Fruit fly (Drosophila melanogaster) whole organism, embryonic: Measurements from ENCODE around the gene CG46301.

Experiments
- Abd-B ChIP-seq: fragments of 200-800 bp; sonication (Bioruptor generic); optimal IDR thresholded peaks from 2 replicates; lab custom pipeline; 2018; ENCODE audit warnings: missing biosample characterization, mild to moderate bottlenecking, missing genetic modification characterization, moderate library complexity
- CG12769 ChIP-seq: fragments of 200-800 bp; sonication (Bioruptor generic); optimal IDR thresholded peaks from 2 replicates; lab custom pipeline; 2019; ENCODE audit warnings: missing biosample characterization, mild to moderate bottlenecking, missing genetic modification characterization, moderate library complexity
- CG14710 ChIP-seq: fragments of 200-800 bp; sonication (Bioruptor generic); optimal IDR thresholded peaks from 3 replicates; lab custom pipeline; 2019; ENCODE audit warnings: missing biosample characterization, mild to moderate bottlenecking, missing genetic modification characterization, moderate library complexity
- CG1647 ChIP-seq: fragments of 200-800 bp; sonication (Bioruptor generic); optimal IDR thresholded peaks from 3 replicates; lab custom pipeline; 2016; ENCODE audit warnings: missing biosample characterization, missing genetic modification characterization
- CG30431 ChIP-seq: fragments of 200-800 bp; sonication (Bioruptor generic); optimal IDR thresholded peaks from 2 replicates; lab custom pipeline; 2017; ENCODE audit warnings: missing biosample characterization, missing genetic modification characterization
- CG32772 ChIP-seq: fragments of 200-800 bp; sonication (Bioruptor generic); IDR thresholded peaks from 2 replicates; pipeline ENCODE4 v1.3.6; 2022; ENCODE audit warnings: missing biosample characterization, missing genetic modification characterization
- CG33213 ChIP-seq: fragments of 200-800 bp; sonication (Bioruptor generic); optimal IDR thresholded peaks from 3 replicates; lab custom pipeline; 2016; ENCODE audit warnings: missing biosample characterization, missing genetic modification characterization
- CG3726 ChIP-seq: fragments of 200-800 bp; sonication (Bioruptor generic); IDR thresholded peaks from 3 replicates; pipeline ENCODE4, ENCODE4 v1.3.6; 2022; ENCODE audit warnings: missing biosample characterization, missing genetic modification characterization
- CG3838 ChIP-seq: fragments of 200-800 bp; sonication (Bioruptor generic); optimal IDR thresholded peaks from 3 replicates; lab custom pipeline; 2016; ENCODE audit warnings: missing biosample characterization, missing genetic modification characterization
- CG43689 ChIP-seq: fragments of 200-800 bp; sonication (Bioruptor generic); IDR thresholded peaks from 2 replicates; pipeline ENCODE4 v1.3.6; 2022; ENCODE audit warnings: missing biosample characterization, missing genetic modification characterization
- CG5245 ChIP-seq: fragments of 200-800 bp; sonication (Bioruptor generic); optimal IDR thresholded peaks from 3 replicates; lab custom pipeline; 2016; ENCODE audit warnings: missing biosample characterization, missing genetic modification characterization
- CG6272 ChIP-seq: fragments of 200-800 bp; sonication (Bioruptor generic); IDR thresholded peaks from 2 replicates; pipeline ENCODE4 v1.3.6; 2022; ENCODE audit warnings: missing biosample characterization, missing genetic modification characterization
- CrebB ChIP-seq: fragments of 200-800 bp; sonication (Bioruptor generic); optimal IDR thresholded peaks from 3 replicates; lab custom pipeline; 2018; ENCODE audit warnings: missing biosample characterization, mild to moderate bottlenecking, missing genetic modification characterization
- Dbx ChIP-seq: fragments of 200-800 bp; sonication (Bioruptor generic); IDR thresholded peaks from 3 replicates; pipeline ENCODE4 v1.3.6; 2022; ENCODE audit warnings: missing biosample characterization, missing genetic modification characterization
- Dfd ChIP-seq, 2 experiments: fragments of >200 bp; optimal IDR thresholded peaks; 2 replicates each; lab custom pipeline; 2017; ENCODE audit warnings: missing biosample characterization in 2 of 2, missing genetic modification characterization in 2 of 2
- Dll ChIP-seq: fragments of 200-800 bp; sonication (Bioruptor generic); IDR thresholded peaks from 4 replicates; pipeline ENCODE4 v1.3.6; 2022; ENCODE audit warnings: missing biosample characterization, missing genetic modification characterization; ENCODE audit not compliant: partially characterized antibody
- Fer3 ChIP-seq: fragments of 200-800 bp; sonication (Bioruptor generic); optimal IDR thresholded peaks from 2 replicates; lab custom pipeline; 2018; ENCODE audit warnings: missing biosample characterization, mild to moderate bottlenecking, missing genetic modification characterization, moderate library complexity
- HLH4C ChIP-seq: fragments of 200-800 bp; sonication (Bioruptor generic); IDR thresholded peaks from 3 replicates; pipeline ENCODE4 v1.3.6; 2022; ENCODE audit warnings: missing biosample characterization, missing genetic modification characterization; ENCODE audit not compliant: partially characterized antibody
- Hey ChIP-seq: fragments of 200-800 bp; sonication (Bioruptor generic); optimal IDR thresholded peaks from 3 replicates; lab custom pipeline; 2018; ENCODE audit warnings: missing biosample characterization, mild to moderate bottlenecking, missing genetic modification characterization
- HmgZ ChIP-seq: fragments of 200-800 bp; sonication (Bioruptor generic); optimal IDR thresholded peaks from 2 replicates; lab custom pipeline; 2018; ENCODE audit warnings: missing biosample characterization, mild to moderate bottlenecking, missing genetic modification characterization
- Hsf ChIP-seq: fragments of 200-800 bp; sonication (Bioruptor generic); optimal IDR thresholded peaks from 3 replicates; lab custom pipeline; 2016; ENCODE audit warnings: missing biosample characterization, missing genetic modification characterization
- Jarid2 ChIP-seq: fragments of 200-800 bp; sonication (Bioruptor generic); optimal IDR thresholded peaks from 3 replicates; lab custom pipeline; 2017; ENCODE audit warnings: mild to moderate bottlenecking, missing biosample characterization, missing genetic modification reagents, missing genetic modification characterization
- Lpt ChIP-seq: fragments of >200 bp; optimal IDR thresholded peaks from 2 replicates; lab custom pipeline; 2018; ENCODE audit warnings: missing biosample characterization, missing genetic modification characterization
- MESR4 ChIP-seq: fragments of 200-800 bp; sonication (Bioruptor generic); optimal IDR thresholded peaks from 2 replicates; lab custom pipeline; 2018; ENCODE audit warnings: missing biosample characterization, mild to moderate bottlenecking, missing genetic modification characterization, moderate library complexity
- Sox102F ChIP-seq: fragments of 200-800 bp; sonication (Bioruptor generic); optimal IDR thresholded peaks from 2 replicates; lab custom pipeline; 2018; ENCODE audit warnings: missing biosample characterization, mild to moderate bottlenecking, missing genetic modification characterization, moderate library complexity
- ac ChIP-seq: fragments of 200-800 bp; sonication (Bioruptor generic); optimal IDR thresholded peaks from 3 replicates; lab custom pipeline; 2017; ENCODE audit warnings: missing biosample characterization, mild to moderate bottlenecking, missing genetic modification characterization
- ato ChIP-seq: fragments of 200-800 bp; sonication (Bioruptor generic); IDR thresholded peaks from 2 replicates; pipeline ENCODE4 v1.3.6; 2022; ENCODE audit warnings: missing biosample characterization, missing genetic modification characterization; ENCODE audit not compliant: partially characterized antibody
- btn ChIP-seq: fragments of 200-800 bp; sonication (Bioruptor generic); optimal IDR thresholded peaks from 2 replicates; lab custom pipeline; 2016; ENCODE audit warnings: missing biosample characterization, missing genetic modification characterization
- chinmo ChIP-seq: fragments of 200-800 bp; sonication (Bioruptor generic); IDR thresholded peaks from 4 replicates; pipeline ENCODE4 v1.3.6; 2022; ENCODE audit warnings: missing biosample characterization, missing genetic modification characterization; ENCODE audit not compliant: partially characterized antibody
- crp ChIP-seq, 2 experiments: fragments of 200-800 bp; sonication (Bioruptor generic); optimal IDR thresholded peaks; 2 replicates in 1 of 2; 3 replicates in 1 of 2; lab custom pipeline; 2017; ENCODE audit warnings: missing biosample characterization in 2 of 2, missing genetic modification characterization in 2 of 2, mild to moderate bottlenecking in 1 of 2, moderate library complexity in 1 of 2
- gfzf ChIP-seq: fragments of 200-800 bp; sonication (Bioruptor generic); optimal IDR thresholded peaks from 2 replicates; lab custom pipeline; 2016; ENCODE audit warnings: missing biosample characterization, mild to moderate bottlenecking, missing genetic modification characterization, moderate library complexity
- gro ChIP-seq: fragments of 200-800 bp; sonication (Bioruptor generic); optimal IDR thresholded peaks from 2 replicates; lab custom pipeline; 2016; ENCODE audit warnings: missing biosample characterization, missing genetic modification characterization
- jing ChIP-seq: fragments of 200-800 bp; sonication (Bioruptor generic); optimal IDR thresholded peaks from 2 replicates; lab custom pipeline; 2018; ENCODE audit warnings: missing biosample characterization, mild to moderate bottlenecking, missing genetic modification characterization
- ken ChIP-seq: fragments of 200-800 bp; sonication (Bioruptor generic); IDR thresholded peaks from 3 replicates; pipeline ENCODE4 v1.3.6; 2022; ENCODE audit warnings: missing biosample characterization, missing genetic modification characterization
- lov ChIP-seq, 2 experiments: fragments of 200-800 bp in 1 of 2; fragments of >200 bp in 1 of 2; sonication (Bioruptor generic) in 1 of 2; IDR thresholded peaks in 1 of 2; optimal IDR thresholded peaks in 1 of 2; 2 replicates in 1 of 2; 3 replicates in 1 of 2; pipeline versions ENCODE4 v1.3.6 to Lab custom; 2017 to 2022; ENCODE audit warnings: missing biosample characterization in 1 of 2, missing genetic modification characterization in 1 of 2
- pfk ChIP-seq: fragments of 200-800 bp; sonication (Bioruptor generic); optimal IDR thresholded peaks from 2 replicates; lab custom pipeline; 2018; ENCODE audit warnings: missing biosample characterization, mild to moderate bottlenecking, missing genetic modification characterization, moderate library complexity
- sug ChIP-seq: fragments of 200-800 bp; optimal IDR thresholded peaks from 2 replicates; lab custom pipeline; 2019; ENCODE audit warnings: missing biosample characterization, mild to moderate bottlenecking, missing genetic modification characterization, moderate library complexity
- trem ChIP-seq: fragments of 200-800 bp; optimal IDR thresholded peaks from 3 replicates; lab custom pipeline; 2019; ENCODE audit warnings: missing biosample characterization, mild to moderate bottlenecking, missing genetic modification characterization, moderate library complexity
- unc-4 ChIP-seq: fragments of 200-800 bp; sonication (Bioruptor generic); IDR thresholded peaks from 2 replicates; pipeline ENCODE4 v1.3.6; 2022; ENCODE audit warnings: missing biosample characterization, missing genetic modification characterization; ENCODE audit not compliant: partially characterized antibody

The CG46301 gene

dm6 chr2L:14141238-14141637 is 37.3 kb downstream of the CG46301 start (continued):
- TF ChIP-seq ken (GFP tag; lab: Robert Waterston, UW) (no peak), unc-4 (no peak), Jarid2 (GFP tag; lab: Kevin White, UChicago) (no peak), CrebB (tag; lab: Kevin White, UChicago) (no peak), Hey (tag; lab: Kevin White, UChicago) (no peak), jing (GFP tag; lab: Kevin White, UChicago) (no peak), ac (GFP tag; lab: Kevin White, UChicago) (no peak), Dbx (GFP tag; lab: Robert Waterston, UW) (peak; percentile 48; the same call in 2 of the 3 replicates), CG5245 (no peak), sug (tag; lab: Kevin White, UChicago) (no peak), Sox102F (GFP tag; lab: Kevin White, UChicago) (peak; percentile 46), CG14710 (tag; lab: Kevin White, UChicago) (no peak), CG1647 (GFP tag; lab: Kevin White, UChicago) (no peak), Dll (GFP tag; lab: Robert Waterston, UW) (no peak), chinmo (no peak), CG43689 (GFP tag; lab: Robert Waterston, UW) (no peak), lov (optimal IDR thresholded peaks at IDR 0.05; lab: Kevin White, UChicago) (no peak), lov (GFP tag; IDR thresholded peaks at IDR 0.05; lab: Robert Waterston, UW) (no peak), Abd-B (GFP tag; lab: Kevin White, UChicago) (no peak), CG3838 (GFP tag; lab: Kevin White, UChicago) (no peak), HmgZ (tag; lab: Kevin White, UChicago) (no peak), HLH4C (GFP tag; lab: Robert Waterston, UW) (no peak)

DNA sequence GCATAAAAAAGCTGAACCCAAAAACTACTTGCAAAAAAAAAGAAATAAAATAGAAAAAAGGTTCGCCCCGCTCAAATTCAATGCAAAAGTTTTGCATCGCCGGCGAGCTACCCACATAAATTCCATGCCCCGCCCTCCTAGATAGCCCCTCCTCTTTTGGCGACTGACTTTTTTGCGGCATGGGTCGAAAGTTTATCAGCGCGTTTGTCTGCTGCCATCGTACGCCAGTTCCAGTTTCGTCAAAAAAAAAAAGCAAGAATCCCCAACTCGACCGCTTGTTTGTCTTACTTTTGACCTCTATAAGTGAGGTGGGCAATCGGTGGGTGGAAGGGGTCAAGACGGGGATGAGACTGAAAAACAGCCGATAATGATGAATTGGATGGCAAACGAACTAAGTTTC is 39.0 kb downstream of the CG46301 start:
- TF ChIP-seq Dfd (GFP tag; optimal IDR thresholded peaks at IDR 0.05; lab: Kevin White, UChicago) (no peak), gro (no peak), Hsf (GFP tag; lab: Kevin White, UChicago) (no peak), pfk (GFP tag; lab: Kevin White, UChicago) (no peak), CG6272 (GFP tag; lab: Robert Waterston, UW) (no peak), trem (tag; lab: Kevin White, UChicago) (no peak), gfzf (GFP tag; lab: Kevin White, UChicago) (no peak), MESR4 (GFP tag; lab: Kevin White, UChicago) (no peak), CG33213 (GFP tag; lab: Kevin White, UChicago) (no peak), CG3726 (GFP tag; lab: Robert Waterston, UW) (no peak), CG32772 (no peak), btn (GFP tag; lab: Kevin White, UChicago) (no peak), Lpt (no peak), ato (no peak), CG12769 (no peak), Fer3 (tag; lab: Kevin White, UChicago) (no peak), CG30431 (no peak), crp (GFP tag; optimal IDR thresholded peaks at IDR 0.05; lab: Kevin White, UChicago) (no peak)
